Fruit fly (Drosophila melanogaster) whole organism, embryonic: ENCODE results near the gene CG8420.

Experiments
- BEAF-32 ChIP-seq: fragments of 200-800 bp; sonication (Bioruptor generic); optimal IDR thresholded peaks from 3 replicates; lab custom pipeline; 2017; ENCODE audit warnings: missing biosample characterization, missing genetic modification characterization, mild to moderate bottlenecking, moderate library complexity, missing genetic modification reagents
- CG10431 ChIP-seq: fragments of 200-800 bp; sonication (Bioruptor generic); optimal IDR thresholded peaks from 3 replicates; lab custom pipeline; 2018; ENCODE audit warnings: missing biosample characterization, mild to moderate bottlenecking, missing genetic modification characterization
- CG11696 ChIP-seq: fragments of 200-800 bp; sonication (Bioruptor generic); IDR thresholded peaks from 2 replicates; pipeline ENCODE4 v1.3.6; 2022; ENCODE audit warnings: missing biosample characterization, missing genetic modification characterization
- CG12744 ChIP-seq: fragments of 200-800 bp; sonication (Bioruptor generic); optimal IDR thresholded peaks from 2 replicates; lab custom pipeline; 2016; ENCODE audit warnings: missing biosample characterization, missing genetic modification characterization
- CG13424 ChIP-seq: fragments of 200-800 bp; sonication (Bioruptor generic); optimal IDR thresholded peaks from 2 replicates; lab custom pipeline; 2019; ENCODE audit warnings: missing biosample characterization, mild to moderate bottlenecking, missing genetic modification characterization, moderate library complexity
- CG14965 ChIP-seq: fragments of 200-800 bp; sonication (Bioruptor generic); optimal IDR thresholded peaks from 2 replicates; lab custom pipeline; 2016; ENCODE audit warnings: missing biosample characterization, missing genetic modification characterization, borderline replicate concordance
- CG1529 ChIP-seq: fragments of 200-800 bp; sonication (Bioruptor generic); optimal IDR thresholded peaks from 3 replicates; lab custom pipeline; 2018; ENCODE audit warnings: missing biosample characterization, missing genetic modification characterization
- CG17385 ChIP-seq: fragments of 200-800 bp; sonication (Bioruptor generic); optimal IDR thresholded peaks from 3 replicates; lab custom pipeline; 2018; ENCODE audit warnings: missing biosample characterization, mild to moderate bottlenecking, missing genetic modification characterization
- CG17568 ChIP-seq: fragments of 200-800 bp; sonication (Bioruptor generic); optimal IDR thresholded peaks from 2 replicates; lab custom pipeline; 2018; ENCODE audit warnings: missing biosample characterization, mild to moderate bottlenecking, missing genetic modification characterization, moderate library complexity
- CG2202 ChIP-seq: fragments of 200-800 bp; sonication (Bioruptor generic); optimal IDR thresholded peaks from 2 replicates; lab custom pipeline; 2018; ENCODE audit warnings: missing biosample characterization, mild to moderate bottlenecking, missing genetic modification characterization
- CG2889 ChIP-seq: fragments of 200-800 bp; sonication (Bioruptor generic); IDR thresholded peaks from 3 replicates; pipeline ENCODE4 v1.3.6; 2022; ENCODE audit warnings: missing biosample characterization, missing genetic modification characterization
- CG34376 ChIP-seq: fragments of 200-800 bp; sonication (Bioruptor generic); optimal IDR thresholded peaks from 2 replicates; lab custom pipeline; 2018; ENCODE audit warnings: missing biosample characterization, mild to moderate bottlenecking, missing genetic modification characterization
- CG4328 ChIP-seq: fragments of 200-800 bp; sonication (Bioruptor generic); optimal IDR thresholded peaks from 3 replicates; lab custom pipeline; 2017; ENCODE audit warnings: missing biosample characterization, missing genetic modification reagents, missing genetic modification characterization
- CG6175 ChIP-seq: fragments of 200-800 bp; sonication (Bioruptor generic); IDR thresholded peaks from 3 replicates; pipeline ENCODE4 v1.3.6; 2022; ENCODE audit warnings: missing biosample characterization, missing genetic modification characterization
- CG6654 ChIP-seq: fragments of 200-800 bp; sonication (Bioruptor generic); optimal IDR thresholded peaks from 2 replicates; lab custom pipeline; 2017; ENCODE audit warnings: missing biosample characterization, mild to moderate bottlenecking, missing genetic modification characterization
- CG7963 ChIP-seq: fragments of 200-800 bp; sonication (Bioruptor generic); IDR thresholded peaks from 3 replicates; pipeline ENCODE4 v1.3.6; 2022; ENCODE audit warnings: missing biosample characterization, missing genetic modification characterization; ENCODE audit not compliant: partially characterized antibody
- CG8290 ChIP-seq, 3 experiments: fragments of 200-800 bp; sonication (Bioruptor generic); optimal IDR thresholded peaks; 2 replicates each; lab custom pipeline; 2016 to 2019; ENCODE audit warnings: missing biosample characterization in 3 of 3, missing genetic modification characterization in 3 of 3, mild to moderate bottlenecking in 2 of 3, moderate library complexity in 1 of 3
- CG8359 ChIP-seq: fragments of 200-800 bp; sonication (Bioruptor generic); optimal IDR thresholded peaks from 2 replicates; lab custom pipeline; 2017; ENCODE audit warnings: missing biosample characterization, mild to moderate bottlenecking, missing genetic modification characterization, borderline replicate concordance
- CG8478 ChIP-seq: fragments of >200 bp; optimal IDR thresholded peaks from 2 replicates; lab custom pipeline; 2018
- D ChIP-seq, 2 experiments: fragments of 200-800 bp in 1 of 2; fragments of >200 bp in 1 of 2; sonication (Bioruptor generic) in 1 of 2; optimal IDR thresholded peaks; 2 replicates in 1 of 2; 3 replicates in 1 of 2; lab custom pipeline; 2017; ENCODE audit warnings: mild to moderate bottlenecking in 1 of 2, missing biosample characterization in 1 of 2, missing genetic modification characterization in 1 of 2, missing genetic modification reagents in 1 of 2
- Dp ChIP-seq: fragments of 200-800 bp; sonication (Bioruptor generic); optimal IDR thresholded peaks from 2 replicates; lab custom pipeline; 2018; ENCODE audit warnings: missing biosample characterization, mild to moderate bottlenecking, missing genetic modification characterization, moderate library complexity
- E2f1 ChIP-seq: fragments of 200-800 bp; sonication (Bioruptor generic); IDR thresholded peaks from 2 replicates; pipeline ENCODE4 v1.3.6; 2022; ENCODE audit warnings: missing biosample characterization, missing genetic modification characterization
- Meics ChIP-seq: fragments of 200-800 bp; sonication (Bioruptor generic); optimal IDR thresholded peaks from 2 replicates; lab custom pipeline; 2017; ENCODE audit warnings: missing biosample characterization, mild to moderate bottlenecking, missing genetic modification characterization
- Pdp1 ChIP-seq, 2 experiments: fragments of 200-800 bp; sonication (Bioruptor generic); optimal IDR thresholded peaks; 3 replicates each; lab custom pipeline; 2016; ENCODE audit warnings: missing biosample characterization in 2 of 2, missing genetic modification characterization in 2 of 2, mild to moderate bottlenecking in 1 of 2, moderate library complexity in 1 of 2
- Ptx1 ChIP-seq: fragments of 200-800 bp; sonication (Bioruptor generic); IDR thresholded peaks from 2 replicates; pipeline ENCODE4 v1.3.6; 2022; ENCODE audit warnings: missing biosample characterization, missing genetic modification characterization
- az2 ChIP-seq: fragments of 200-800 bp; sonication (Bioruptor generic); optimal IDR thresholded peaks from 3 replicates; lab custom pipeline; 2016; ENCODE audit warnings: missing biosample characterization, missing genetic modification characterization
- bcd ChIP-seq: fragments of 200-800 bp; sonication (Bioruptor generic); optimal IDR thresholded peaks from 2 replicates; lab custom pipeline; 2017; ENCODE audit warnings: missing biosample characterization, mild to moderate bottlenecking, missing genetic modification characterization
- bowl ChIP-seq: fragments of 200-800 bp; sonication (Bioruptor generic); IDR thresholded peaks from 2 replicates; pipeline ENCODE4 v1.3.6; 2022; ENCODE audit warnings: missing biosample characterization, missing genetic modification characterization
- bsh ChIP-seq, 2 experiments: fragments of 200-800 bp; sonication (Bioruptor generic); optimal IDR thresholded peaks; 2 replicates each; lab custom pipeline; 2017 to 2018; ENCODE audit warnings: mild to moderate bottlenecking in 2 of 2, missing biosample characterization in 2 of 2, missing genetic modification characterization in 2 of 2, moderate library complexity in 1 of 2
- chm ChIP-seq: fragments of 200-800 bp; sonication (Bioruptor generic); IDR thresholded peaks from 2 replicates; pipeline ENCODE4 v1.3.6; 2022; ENCODE audit warnings: missing biosample characterization, missing genetic modification characterization
- croc ChIP-seq: fragments of 200-800 bp; sonication (Bioruptor generic); conservative IDR thresholded peaks from 3 replicates; pipeline ENCODE4 v1.3.6; 2022; ENCODE audit warnings: missing biosample characterization, missing genetic modification characterization
- dmrt11E ChIP-seq: fragments of 200-800 bp; sonication (Bioruptor generic); optimal IDR thresholded peaks from 3 replicates; lab custom pipeline; 2018; ENCODE audit warnings: missing biosample characterization, mild to moderate bottlenecking, missing genetic modification characterization, moderate library complexity
- dpn ChIP-seq, 2 experiments: fragments of 200-800 bp; sonication (Bioruptor generic); optimal IDR thresholded peaks; 3 replicates each; lab custom pipeline; 2016; ENCODE audit warnings: missing biosample characterization in 2 of 2, missing genetic modification characterization in 2 of 2
- dysf ChIP-seq: fragments of 200-800 bp; sonication (Bioruptor generic); IDR thresholded peaks from 3 replicates; pipeline ENCODE4 v1.3.6; 2022; ENCODE audit warnings: missing biosample characterization, missing genetic modification characterization
- gem ChIP-seq: fragments of 200-800 bp; sonication (Bioruptor generic); optimal IDR thresholded peaks from 2 replicates; lab custom pipeline; 2019; ENCODE audit warnings: missing biosample characterization, mild to moderate bottlenecking, missing genetic modification characterization, moderate library complexity
- ind ChIP-seq: fragments of 200-800 bp; sonication (Bioruptor generic); optimal IDR thresholded peaks from 3 replicates; lab custom pipeline; 2016; ENCODE audit warnings: missing biosample characterization, missing genetic modification characterization
- jumu ChIP-seq: fragments of 200-800 bp; sonication (Bioruptor generic); optimal IDR thresholded peaks from 3 replicates; lab custom pipeline; 2016; ENCODE audit warnings: missing biosample characterization, missing genetic modification characterization
- klu ChIP-seq: fragments of 200-800 bp; sonication (Bioruptor generic); IDR thresholded peaks from 2 replicates; pipeline ENCODE4 v1.3.6; 2022; ENCODE audit warnings: missing biosample characterization, missing genetic modification characterization
- lilli ChIP-seq: fragments of 200-800 bp; sonication (Bioruptor generic); optimal IDR thresholded peaks from 3 replicates; lab custom pipeline; 2016; ENCODE audit warnings: missing biosample characterization, missing genetic modification characterization
- nerfin-1 ChIP-seq: fragments of 200-800 bp; sonication (Bioruptor generic); optimal IDR thresholded peaks from 3 replicates; lab custom pipeline; 2019; ENCODE audit warnings: missing biosample characterization, mild to moderate bottlenecking, missing genetic modification characterization, moderate library complexity
- odd ChIP-seq: fragments of 200-800 bp; sonication (Bioruptor generic); optimal IDR thresholded peaks from 2 replicates; lab custom pipeline; 2017; ENCODE audit warnings: missing biosample characterization, mild to moderate bottlenecking, missing genetic modification characterization
- pho ChIP-seq: fragments of 200-800 bp; sonication (Bioruptor generic); optimal IDR thresholded peaks from 2 replicates; lab custom pipeline; 2016; ENCODE audit warnings: missing biosample characterization, missing genetic modification characterization
- pros ChIP-seq: fragments of 200-800 bp; sonication (Bioruptor generic); optimal IDR thresholded peaks from 3 replicates; lab custom pipeline; 2019; ENCODE audit warnings: missing biosample characterization, mild to moderate bottlenecking, missing genetic modification characterization, moderate library complexity
- psq ChIP-seq: fragments of 200-800 bp; sonication (Bioruptor generic); optimal IDR thresholded peaks from 2 replicates; lab custom pipeline; 2017; ENCODE audit warnings: missing biosample characterization, missing genetic modification characterization
- row ChIP-seq: fragments of 200-800 bp; sonication (Bioruptor generic); IDR thresholded peaks from 3 replicates; pipeline ENCODE4 v1.3.6; 2022; ENCODE audit warnings: missing biosample characterization, missing genetic modification characterization
- sisA ChIP-seq: fragments of 200-800 bp; sonication (Bioruptor generic); IDR thresholded peaks from 2 replicates; pipeline ENCODE4 v1.3.6; 2022; ENCODE audit warnings: missing biosample characterization, missing genetic modification characterization
- stc ChIP-seq: fragments of 200-800 bp; sonication (Bioruptor generic); IDR thresholded peaks from 2 replicates; pipeline ENCODE4 v1.3.6; 2022; ENCODE audit warnings: missing biosample characterization, missing genetic modification characterization
- twi ChIP-seq: fragments of 200-800 bp; optimal IDR thresholded peaks from 2 replicates; lab custom pipeline; 2019; ENCODE audit warnings: missing biosample characterization, mild to moderate bottlenecking, missing genetic modification characterization, moderate library complexity

The CG8420 gene

dm6 chr3R:9246879-9247621 lies 601 bp downstream of the CG8420 start (continued):
- peak; percentile 93 for TF ChIP-seq pros (GFP tag; lab: Kevin White, UChicago)
- peak; percentile 43 for TF ChIP-seq E2f1
- TF ChIP-seq CG6654 = peak; percentile 25
- TF ChIP-seq row = peak; percentile 77
- peak; percentile 67 for TF ChIP-seq az2 (GFP tag; lab: Kevin White, UChicago)
- no peak for TF ChIP-seq CG11696 (GFP tag; lab: Robert Waterston, UW)
- peak; percentile 50 for TF ChIP-seq ind
- TF ChIP-seq CG14965 = no peak
- peak; percentile 65 for TF ChIP-seq CG8359 (GFP tag; lab: Kevin White, UChicago)
- no peak for TF ChIP-seq klu (GFP tag; lab: Robert Waterston, UW)
- TF ChIP-seq CG13424 (tag; lab: Kevin White, UChicago) = peak; percentile 77
- TF ChIP-seq bcd = peak; percentile 60
- TF ChIP-seq Ptx1 = peak; percentile 46
- peak; percentile 30 for TF ChIP-seq lilli
- TF ChIP-seq bowl (GFP tag; lab: Robert Waterston, UW) = no peak
- TF ChIP-seq CG2889 (GFP tag; lab: Robert Waterston, UW) = no peak
- TF ChIP-seq Meics = peak; percentile 34
- TF ChIP-seq Dp (GFP tag; lab: Kevin White, UChicago) = no peak
- peak; percentile 27 for TF ChIP-seq CG8290 (GFP tag; optimal IDR thresholded peaks at IDR 0.05; lab: Kevin White, UChicago)
- TF ChIP-seq CG8290 (tag; optimal IDR thresholded peaks at IDR 0.05; lab: Kevin White, UChicago) = peak in 1 of 2 experiments; percentile 6
- TF ChIP-seq sisA = peak; percentile 69
- peak; percentile 84 for TF ChIP-seq CG1529 (GFP tag; lab: Kevin White, UChicago)
- peak in 1 of 2 experiments; percentile 53 for TF ChIP-seq dpn (GFP tag; optimal IDR thresholded peaks at IDR 0.05; lab: Kevin White, UChicago)
- TF ChIP-seq psq (GFP tag; lab: Kevin White, UChicago) = peak; percentile 45
- TF ChIP-seq CG10431 (GFP tag; lab: Kevin White, UChicago) = peak; percentile 69
- peak; percentile 51 for TF ChIP-seq jumu (GFP tag; lab: Kevin White, UChicago)
- peak; percentile 25 for TF ChIP-seq CG17568
- TF ChIP-seq CG6175 (GFP tag; lab: Robert Waterston, UW) = no peak
- TF ChIP-seq nerfin-1 (tag; lab: Kevin White, UChicago) = peak; percentile 80
- TF ChIP-seq CG17385 (GFP tag; lab: Kevin White, UChicago) = peak; percentile 59
- peak; percentile 52 for TF ChIP-seq odd (GFP tag; lab: Kevin White, UChicago)
- TF ChIP-seq bsh (GFP tag; optimal IDR thresholded peaks at IDR 0.05; lab: Kevin White, UChicago) = peak; percentile 74 to 90
- TF ChIP-seq CG7963 (GFP tag; lab: Robert Waterston, UW) = no peak
- peak; percentile 54 to 56 for TF ChIP-seq Pdp1 (GFP tag; optimal IDR thresholded peaks at IDR 0.05; lab: Kevin White, UChicago)
- no peak for TF ChIP-seq CG34376 (GFP tag; lab: Kevin White, UChicago)
- TF ChIP-seq BEAF-32 (GFP tag; lab: Kevin White, UChicago) = no peak
- peak; percentile 24 for TF ChIP-seq pho (GFP tag; lab: Kevin White, UChicago)
- peak; percentile 68 for TF ChIP-seq dmrt11E
- peak; percentile 48 for TF ChIP-seq CG4328 (GFP tag; lab: Kevin White, UChicago)
- TF ChIP-seq CG12744 (GFP tag; lab: Kevin White, UChicago) = no peak
- no peak for TF ChIP-seq D (optimal IDR thresholded peaks at IDR 0.05; lab: Kevin White, UChicago)
- peak; percentile 78 for TF ChIP-seq D (GFP tag; optimal IDR thresholded peaks at IDR 0.05; lab: Kevin White, UChicago)
- TF ChIP-seq stc (GFP tag; lab: Robert Waterston, UW) = peak; percentile 71; the same call in 1 of the 2 replicates
- peak; percentile 71 for TF ChIP-seq CG2202 (tag; lab: Kevin White, UChicago)
- TF ChIP-seq gem = peak; percentile 83
- peak; percentile 65; the same call in 1 of the 2 replicates for TF ChIP-seq chm (GFP tag; lab: Robert Waterston, UW)
- TF ChIP-seq CG8478 (lab: Kevin White, UChicago) = no peak
- peak; percentile 51; the same call in 1 of the 3 replicates for TF ChIP-seq dysf (GFP tag; lab: Robert Waterston, UW)
- peak; percentile 57; the same call in 2 of the 3 replicates for TF ChIP-seq croc (GFP tag; lab: Robert Waterston, UW)
- TF ChIP-seq twi (tag; lab: Kevin White, UChicago) = peak; percentile 21
